Fruit fly (Drosophila melanogaster) whole organism, embryonic: Measurements from ENCODE around the gene CG7582.
A peak's percentile ranks its signal among the peaks of the same experiment; 100 is the strongest.

Experiments used
- CG10543 ChIP-seq: fragments of 200-800 bp; sonication (Bioruptor generic); optimal IDR thresholded peaks from 3 replicates; lab custom pipeline; 2017; ENCODE audit warnings: missing biosample characterization, mild to moderate bottlenecking, missing genetic modification characterization, moderate library complexity
- CG10979 ChIP-seq: fragments of 200-800 bp; sonication (Bioruptor generic); optimal IDR thresholded peaks from 2 replicates; lab custom pipeline; 2018; ENCODE audit warnings: missing biosample characterization, mild to moderate bottlenecking, missing genetic modification characterization, moderate library complexity
- CG11504 ChIP-seq: fragments of 200-800 bp; sonication (Bioruptor generic); optimal IDR thresholded peaks from 3 replicates; lab custom pipeline; 2019; ENCODE audit warnings: missing biosample characterization, mild to moderate bottlenecking, missing genetic modification characterization, moderate library complexity
- CG13296 ChIP-seq: fragments of 200-800 bp; sonication (Bioruptor generic); optimal IDR thresholded peaks from 3 replicates; lab custom pipeline; 2018; ENCODE audit warnings: missing biosample characterization, mild to moderate bottlenecking, missing genetic modification characterization
- CG14710 ChIP-seq: fragments of 200-800 bp; sonication (Bioruptor generic); optimal IDR thresholded peaks from 3 replicates; lab custom pipeline; 2019; ENCODE audit warnings: missing biosample characterization, mild to moderate bottlenecking, missing genetic modification characterization, moderate library complexity
- CG1647 ChIP-seq: fragments of 200-800 bp; sonication (Bioruptor generic); optimal IDR thresholded peaks from 3 replicates; lab custom pipeline; 2016; ENCODE audit warnings: missing biosample characterization, missing genetic modification characterization
- CG18011 ChIP-seq: fragments of 200-800 bp; sonication (Bioruptor generic); optimal IDR thresholded peaks from 2 replicates; lab custom pipeline; 2017; ENCODE audit warnings: missing biosample characterization, missing genetic modification characterization, mild to moderate bottlenecking, moderate library complexity, missing genotype
- CG18262 ChIP-seq: fragments of 200-800 bp; optimal IDR thresholded peaks from 3 replicates; lab custom pipeline; 2019; ENCODE audit warnings: missing biosample characterization, mild to moderate bottlenecking, missing genetic modification characterization, moderate library complexity
- CG2116 ChIP-seq: fragments of 200-800 bp; sonication (Bioruptor generic); optimal IDR thresholded peaks from 3 replicates; lab custom pipeline; 2018; ENCODE audit warnings: missing biosample characterization, mild to moderate bottlenecking, missing genetic modification characterization
- CG2712 ChIP-seq: fragments of 200-800 bp; optimal IDR thresholded peaks from 3 replicates; lab custom pipeline; 2019; ENCODE audit warnings: missing biosample characterization, mild to moderate bottlenecking, missing genetic modification characterization, moderate library complexity
- CG3163 ChIP-seq: fragments of 200-800 bp; sonication (Bioruptor generic); optimal IDR thresholded peaks from 3 replicates; lab custom pipeline; 2016; ENCODE audit warnings: missing biosample characterization, missing genetic modification characterization
- CG4617 ChIP-seq: fragments of 200-800 bp; sonication (Bioruptor generic); optimal IDR thresholded peaks from 3 replicates; lab custom pipeline; 2016; ENCODE audit warnings: missing biosample characterization, missing genetic modification characterization, borderline replicate concordance
- CG5953 ChIP-seq: fragments of 200-800 bp; sonication (Bioruptor generic); IDR thresholded peaks from 2 replicates; pipeline ENCODE4 v1.3.6; 2022; ENCODE audit warnings: missing biosample characterization, missing genetic modification characterization
- CG6272 ChIP-seq: fragments of 200-800 bp; sonication (Bioruptor generic); IDR thresholded peaks from 2 replicates; pipeline ENCODE4 v1.3.6; 2022; ENCODE audit warnings: missing biosample characterization, missing genetic modification characterization
- CG8281 ChIP-seq: fragments of 200-800 bp; sonication (Bioruptor generic); optimal IDR thresholded peaks from 2 replicates; lab custom pipeline; 2018; ENCODE audit warnings: missing biosample characterization, mild to moderate bottlenecking, missing genetic modification characterization, moderate library complexity
- CG8290 ChIP-seq, 3 experiments: fragments of 200-800 bp; sonication (Bioruptor generic); optimal IDR thresholded peaks; 2 replicates each; lab custom pipeline; 2016 to 2019; ENCODE audit warnings: missing biosample characterization in 3 of 3, missing genetic modification characterization in 3 of 3, mild to moderate bottlenecking in 2 of 3, moderate library complexity in 1 of 3
- CG8388 ChIP-seq: fragments of 200-800 bp; sonication (Bioruptor generic); optimal IDR thresholded peaks from 2 replicates; lab custom pipeline; 2019; ENCODE audit warnings: missing biosample characterization, mild to moderate bottlenecking, missing genetic modification characterization, moderate library complexity
- CG9876 ChIP-seq: fragments of 200-800 bp; sonication (Bioruptor generic); optimal IDR thresholded peaks from 2 replicates; lab custom pipeline; 2016; ENCODE audit warnings: missing biosample characterization, missing genetic modification characterization
- D19A ChIP-seq: fragments of 200-800 bp; optimal IDR thresholded peaks from 3 replicates; lab custom pipeline; 2019; ENCODE audit warnings: missing biosample characterization, mild to moderate bottlenecking, missing genetic modification characterization, moderate library complexity
- Deaf1 ChIP-seq: fragments of 200-800 bp; optimal IDR thresholded peaks from 3 replicates; lab custom pipeline; 2019; ENCODE audit warnings: missing biosample characterization, mild to moderate bottlenecking, missing genetic modification characterization, moderate library complexity
- E2f2 ChIP-seq: fragments of 200-800 bp; sonication (Bioruptor generic); IDR thresholded peaks from 2 replicates; pipeline ENCODE4 v1.3.6; 2022; ENCODE audit warnings: missing biosample characterization, missing genetic modification characterization
- Gsc ChIP-seq: fragments of 200-800 bp; sonication (Bioruptor generic); IDR thresholded peaks from 2 replicates; pipeline ENCODE4 v1.3.6; 2022; ENCODE audit warnings: missing biosample characterization, missing genetic modification characterization
- HLH4C ChIP-seq: fragments of 200-800 bp; sonication (Bioruptor generic); IDR thresholded peaks from 3 replicates; pipeline ENCODE4 v1.3.6; 2022; ENCODE audit warnings: missing biosample characterization, missing genetic modification characterization; ENCODE audit not compliant: partially characterized antibody
- NC2α ChIP-seq: fragments of 200-800 bp; sonication (Bioruptor generic); optimal IDR thresholded peaks from 2 replicates; lab custom pipeline; 2016; ENCODE audit warnings: missing biosample characterization, missing genetic modification characterization
- Pdp1 ChIP-seq, 2 experiments: fragments of 200-800 bp; sonication (Bioruptor generic); optimal IDR thresholded peaks; 3 replicates each; lab custom pipeline; 2016; ENCODE audit warnings: missing biosample characterization in 2 of 2, missing genetic modification characterization in 2 of 2, mild to moderate bottlenecking in 1 of 2, moderate library complexity in 1 of 2
- Tbp ChIP-seq: fragments of >200 bp; optimal IDR thresholded peaks from 2 replicates; lab custom pipeline; 2018; ENCODE audit warnings: missing biosample characterization, missing genetic modification characterization
- Usf ChIP-seq: fragments of 200-800 bp; sonication (Bioruptor generic); optimal IDR thresholded peaks from 2 replicates; lab custom pipeline; 2017; ENCODE audit warnings: missing genotype, missing biosample characterization, missing genetic modification characterization
- Xrp1 ChIP-seq: fragments of 200-800 bp; sonication (Bioruptor generic); IDR thresholded peaks from 2 replicates; pipeline ENCODE4 v1.3.6; 2022; ENCODE audit warnings: missing biosample characterization, missing genetic modification characterization
- ab ChIP-seq: fragments of 200-800 bp; sonication (Bioruptor generic); optimal IDR thresholded peaks from 2 replicates; lab custom pipeline; 2016; ENCODE audit warnings: missing biosample characterization, missing genetic modification characterization
- amos ChIP-seq: fragments of 200-800 bp; sonication (Bioruptor generic); IDR thresholded peaks from 2 replicates; pipeline ENCODE4 v1.3.6; 2022; ENCODE audit warnings: missing biosample characterization, missing genetic modification characterization; ENCODE audit not compliant: partially characterized antibody
- bab2 ChIP-seq: fragments of 200-800 bp; sonication (Bioruptor generic); optimal IDR thresholded peaks from 2 replicates; lab custom pipeline; 2016; ENCODE audit warnings: missing biosample characterization, missing genetic modification characterization
- caup ChIP-seq: fragments of 200-800 bp; sonication (Bioruptor generic); optimal IDR thresholded peaks from 3 replicates; lab custom pipeline; 2017; ENCODE audit warnings: missing biosample characterization, mild to moderate bottlenecking, missing genetic modification characterization, moderate library complexity; ENCODE audit not compliant: severe bottlenecking
- ci ChIP-seq: fragments of 200-800 bp; sonication (Bioruptor generic); IDR thresholded peaks from 3 replicates; pipeline ENCODE4 v1.3.6; 2022; ENCODE audit warnings: missing biosample characterization, missing genetic modification characterization
- dmrt99B ChIP-seq: fragments of 200-800 bp; sonication (Bioruptor generic); optimal IDR thresholded peaks from 2 replicates; lab custom pipeline; 2018; ENCODE audit warnings: missing biosample characterization, mild to moderate bottlenecking, missing genetic modification characterization, moderate library complexity
- dpn ChIP-seq, 2 experiments: fragments of 200-800 bp; sonication (Bioruptor generic); optimal IDR thresholded peaks; 3 replicates each; lab custom pipeline; 2016; ENCODE audit warnings: missing biosample characterization in 2 of 2, missing genetic modification characterization in 2 of 2
- ewg ChIP-seq: fragments of 200-800 bp; sonication (Bioruptor generic); optimal IDR thresholded peaks from 3 replicates; lab custom pipeline; 2017; ENCODE audit warnings: mild to moderate bottlenecking, missing biosample characterization, missing genetic modification reagents, missing genetic modification characterization
- gem ChIP-seq: fragments of 200-800 bp; sonication (Bioruptor generic); optimal IDR thresholded peaks from 2 replicates; lab custom pipeline; 2019; ENCODE audit warnings: missing biosample characterization, mild to moderate bottlenecking, missing genetic modification characterization, moderate library complexity
- h ChIP-seq: fragments of >200 bp; optimal IDR thresholded peaks from 2 replicates; lab custom pipeline; 2017
- hb ChIP-seq: fragments of 200-800 bp; sonication (Bioruptor generic); IDR thresholded peaks from 3 replicates; pipeline ENCODE4 v1.3.6; 2022; ENCODE audit warnings: missing biosample characterization, missing genetic modification characterization; ENCODE audit not compliant: partially characterized antibody
- lab ChIP-seq: fragments of 200-800 bp; sonication (Bioruptor generic); optimal IDR thresholded peaks from 3 replicates; lab custom pipeline; 2017; ENCODE audit warnings: missing biosample characterization, missing genetic modification characterization, mild to moderate bottlenecking, moderate library complexity, missing genetic modification reagents
- lilli ChIP-seq: fragments of 200-800 bp; sonication (Bioruptor generic); optimal IDR thresholded peaks from 3 replicates; lab custom pipeline; 2016; ENCODE audit warnings: missing biosample characterization, missing genetic modification characterization
- lola ChIP-seq, 3 experiments: fragments of >200 bp in 2 of 3; fragments of 200-800 bp in 1 of 3; sonication (Bioruptor generic) in 1 of 3; optimal IDR thresholded peaks; 2 replicates each; lab custom pipeline; 2017 to 2019; ENCODE audit warnings: missing biosample characterization in 3 of 3, missing genetic modification characterization in 3 of 3, mild to moderate bottlenecking in 1 of 3, moderate library complexity in 1 of 3
- phol ChIP-seq: fragments of 200-800 bp; sonication (Bioruptor generic); optimal IDR thresholded peaks from 3 replicates; lab custom pipeline; 2018; ENCODE audit warnings: missing biosample characterization, mild to moderate bottlenecking, missing genetic modification characterization, moderate library complexity
- pnt ChIP-seq: fragments of 200-800 bp; sonication (Bioruptor generic); optimal IDR thresholded peaks from 3 replicates; lab custom pipeline; 2016; ENCODE audit warnings: missing biosample characterization, missing genetic modification characterization
- ranshi ChIP-seq: fragments of 200-800 bp; sonication (Bioruptor generic); IDR thresholded peaks from 2 replicates; pipeline ENCODE4 v1.3.6; 2022; ENCODE audit warnings: missing biosample characterization, missing genetic modification characterization
- ro ChIP-seq: fragments of 200-800 bp; sonication (Bioruptor generic); IDR thresholded peaks from 2 replicates; pipeline ENCODE4 v1.3.6; 2022; ENCODE audit warnings: missing biosample characterization, missing genetic modification characterization
- schlank ChIP-seq: fragments of 200-800 bp; sonication (Bioruptor generic); optimal IDR thresholded peaks from 2 replicates; lab custom pipeline; 2018; ENCODE audit warnings: missing biosample characterization, mild to moderate bottlenecking, missing genetic modification characterization
- zf30C ChIP-seq: fragments of 200-800 bp; sonication (Bioruptor generic); optimal IDR thresholded peaks from 3 replicates; lab custom pipeline; 2018; ENCODE audit warnings: missing biosample characterization, mild to moderate bottlenecking, missing genetic modification characterization

CG7582 gene

dm6 chr3R:29705789-29706303, 23.8 kb upstream of the CG7582 start (continued):
- TF ChIP-seq E2f2 (no peak), Deaf1 (tag; lab: Kevin White, UChicago) (peak; percentile 22), Tbp (GFP tag; lab: Kevin White, UChicago) (no peak), lola (GFP tag; optimal IDR thresholded peaks at IDR 0.05; lab: Kevin White, UChicago) (no peak), dmrt99B (peak; percentile 65), caup (GFP tag; lab: Kevin White, UChicago) (no peak), CG4617 (GFP tag; lab: Kevin White, UChicago) (no peak), CG18011 (no peak), CG8290 (GFP tag; optimal IDR thresholded peaks at IDR 0.05; lab: Kevin White, UChicago) (no peak), CG8290 (tag; optimal IDR thresholded peaks at IDR 0.05; lab: Kevin White, UChicago) (no peak), zf30C (GFP tag; lab: Kevin White, UChicago) (no peak), ab (GFP tag; lab: Kevin White, UChicago) (no peak), D19A (tag; lab: Kevin White, UChicago) (peak; percentile 32), CG8388 (GFP tag; lab: Kevin White, UChicago) (no peak)
- TF ChIP-seq, all 482 proteins: peak for 36

dm6 chr3R:29704557-29704956, 22.5 kb upstream of the CG7582 start:
- no peak for TF ChIP-seq h (lab: Kevin White, UChicago)
- no peak for TF ChIP-seq Usf (GFP tag; lab: Kevin White, UChicago)
- no peak for TF ChIP-seq CG8388 (GFP tag; lab: Kevin White, UChicago)
- TF ChIP-seq Gsc (GFP tag; lab: Robert Waterston, UW), result no peak
- TF ChIP-seq ranshi (GFP tag; lab: Robert Waterston, UW), result no peak
- TF ChIP-seq lab (GFP tag; lab: Kevin White, UChicago), result no peak
- no peak for TF ChIP-seq NC2α (GFP tag; lab: Kevin White, UChicago)
- peak; percentile 29 for TF ChIP-seq CG10979
- TF ChIP-seq CG3163 (GFP tag; lab: Kevin White, UChicago), result no peak
- TF ChIP-seq ewg (GFP tag; lab: Kevin White, UChicago), result no peak
- TF ChIP-seq ro (GFP tag; lab: Robert Waterston, UW), result no peak
- TF ChIP-seq HLH4C, result no peak
- TF ChIP-seq CG1647 (GFP tag; lab: Kevin White, UChicago), result no peak
- no peak for TF ChIP-seq hb (GFP tag; lab: Robert Waterston, UW)
- TF ChIP-seq CG5953, result no peak
- no peak for TF ChIP-seq CG10543 (GFP tag; lab: Kevin White, UChicago)
- peak; percentile 13 for TF ChIP-seq gem
- no peak for TF ChIP-seq amos (GFP tag; lab: Robert Waterston, UW)
- no peak for TF ChIP-seq bab2 (GFP tag; lab: Kevin White, UChicago)
- no peak for TF ChIP-seq dpn (GFP tag; optimal IDR thresholded peaks at IDR 0.05; lab: Kevin White, UChicago)
- peak; percentile 13 for TF ChIP-seq CG18262 (tag; lab: Kevin White, UChicago)
- peak; percentile 19 for TF ChIP-seq CG2712 (tag; lab: Kevin White, UChicago)
- TF ChIP-seq Pdp1 (GFP tag; optimal IDR thresholded peaks at IDR 0.05; lab: Kevin White, UChicago), result peak in 1 of 2 experiments; percentile 52
- TF ChIP-seq CG8281 (tag; lab: Kevin White, UChicago), result no peak
- no peak for TF ChIP-seq CG6272 (GFP tag; lab: Robert Waterston, UW)
- TF ChIP-seq CG11504 (tag; lab: Kevin White, UChicago), result peak; percentile 0
- no peak for TF ChIP-seq CG9876
- TF ChIP-seq CG14710 (tag; lab: Kevin White, UChicago), result peak; percentile 5
- TF ChIP-seq lola (GFP tag; optimal IDR thresholded peaks at IDR 0.05; lab: Kevin White, UChicago), result no peak
- TF ChIP-seq schlank, result no peak
- no peak for TF ChIP-seq lilli (GFP tag; lab: Kevin White, UChicago)
- TF ChIP-seq Xrp1 (GFP tag; lab: Robert Waterston, UW), result peak; percentile 54; the same call in 1 of the 2 replicates
- no peak for TF ChIP-seq pnt
- no peak for TF ChIP-seq CG13296
- no peak for TF ChIP-seq CG2116 (GFP tag; lab: Kevin White, UChicago)
- TF ChIP-seq ci, result no peak
- TF ChIP-seq phol (tag; lab: Kevin White, UChicago), result peak; percentile 4
